Fruit fly (Drosophila melanogaster) whole organism, adult: ENCODE measurements around the gene CG17896.

Experiments used
- CG12768 ChIP-seq: fragments of 200-800 bp; sonication (Bioruptor generic); optimal IDR thresholded peaks from 2 replicates; lab custom pipeline; 2017; ENCODE audit warnings: missing biosample characterization, missing genetic modification characterization, mild to moderate bottlenecking, moderate library complexity, missing genetic modification reagents
- CG14711 ChIP-seq: fragments of 200-800 bp; sonication (Bioruptor generic); optimal IDR thresholded peaks from 2 replicates; lab custom pipeline; 2018; ENCODE audit warnings: missing biosample characterization, mild to moderate bottlenecking, missing genetic modification characterization, moderate library complexity
- CG1620 ChIP-seq: fragments of 200-800 bp; sonication (Bioruptor generic); optimal IDR thresholded peaks from 2 replicates; lab custom pipeline; 2016; ENCODE audit warnings: missing biosample characterization, missing genetic modification characterization
- CG33017 ChIP-seq: fragments of 200-800 bp; sonication (Bioruptor generic); optimal IDR thresholded peaks from 2 replicates; lab custom pipeline; 2018; ENCODE audit warnings: missing biosample characterization, mild to moderate bottlenecking, missing genetic modification characterization, moderate library complexity
- CG5204 ChIP-seq: fragments of 200-800 bp; sonication (Bioruptor generic); optimal IDR thresholded peaks from 2 replicates; lab custom pipeline; 2016; ENCODE audit warnings: missing biosample characterization, missing genetic modification characterization
- CG7101 ChIP-seq: fragments of 200-800 bp; sonication (Bioruptor generic); optimal IDR thresholded peaks from 2 replicates; lab custom pipeline; 2018; ENCODE audit warnings: missing biosample characterization, mild to moderate bottlenecking, missing genetic modification characterization, moderate library complexity
- Clk ChIP-seq: fragments of 200-800 bp; sonication (Bioruptor generic); optimal IDR thresholded peaks from 2 replicates; lab custom pipeline; 2017; ENCODE audit warnings: missing biosample characterization, missing genetic modification characterization
- Crg-1 ChIP-seq: fragments of 200-800 bp; sonication (Bioruptor generic); optimal IDR thresholded peaks from 2 replicates; lab custom pipeline; 2016; ENCODE audit warnings: missing biosample characterization, missing genetic modification characterization
- Hr96 ChIP-seq: fragments of 200-800 bp; sonication (Bioruptor generic); optimal IDR thresholded peaks from 2 replicates; lab custom pipeline; 2016; ENCODE audit warnings: missing biosample characterization, missing genetic modification characterization
- Mnt ChIP-seq: fragments of 200-800 bp; sonication (Bioruptor generic); optimal IDR thresholded peaks from 2 replicates; lab custom pipeline; 2016; ENCODE audit warnings: missing biosample characterization, mild to moderate bottlenecking, missing genetic modification characterization
- bab1 ChIP-seq: fragments of 200-800 bp; sonication (Bioruptor generic); optimal IDR thresholded peaks from 3 replicates; lab custom pipeline; 2019; ENCODE audit warnings: missing biosample characterization, mild to moderate bottlenecking, missing genetic modification characterization, moderate library complexity
- cic ChIP-seq: fragments of 200-800 bp; sonication (Bioruptor generic); optimal IDR thresholded peaks from 2 replicates; lab custom pipeline; 2017; ENCODE audit warnings: missing biosample characterization, mild to moderate bottlenecking, missing genetic modification characterization, moderate library complexity
- cnc ChIP-seq, 2 experiments: fragments of >200 bp; optimal IDR thresholded peaks; 2 replicates each; lab custom pipeline; 2017
- kay ChIP-seq: fragments of 200-800 bp; sonication (Bioruptor generic); peaks from one replicate; lab custom pipeline; 2016; ENCODE audit warnings: missing biosample characterization, missing genetic modification characterization, borderline replicate concordance
- ovo ChIP-seq: fragments of 200-800 bp; sonication (Bioruptor generic); optimal IDR thresholded peaks from 2 replicates; lab custom pipeline; 2016; ENCODE audit warnings: missing biosample characterization, missing genetic modification characterization
- pad ChIP-seq: fragments of 200-800 bp; sonication (Bioruptor generic); optimal IDR thresholded peaks from 3 replicates; lab custom pipeline; 2017; ENCODE audit warnings: missing biosample characterization, missing genetic modification characterization, mild to moderate bottlenecking, moderate library complexity, missing genetic modification reagents
- tj ChIP-seq: fragments of 200-800 bp; sonication (Bioruptor generic); optimal IDR thresholded peaks from 3 replicates; lab custom pipeline; 2017; ENCODE audit warnings: missing biosample characterization, mild to moderate bottlenecking, missing genetic modification characterization, moderate library complexity
- toe ChIP-seq: fragments of 200-800 bp; sonication (Bioruptor generic); optimal IDR thresholded peaks from 2 replicates; lab custom pipeline; 2016; ENCODE audit warnings: missing biosample characterization, missing genetic modification characterization

Gene CG17896

dm6 chrX:443981-444550 lies 49.2 kb downstream of the CG17896 start:
- TF ChIP-seq Crg-1 (GFP tag; lab: Kevin White, UChicago) (no peak), CG1620 (GFP tag; lab: Kevin White, UChicago) (no peak), pad (GFP tag; lab: Kevin White, UChicago) (no peak), toe (GFP tag; lab: Kevin White, UChicago) (no peak), kay (GFP tag; lab: Kevin White, UChicago) (no peak), CG7101 (tag; lab: Kevin White, UChicago) (no peak), cic (no peak), tj (no peak), Hr96 (GFP tag; lab: Kevin White, UChicago) (no peak), CG33017 (tag; lab: Kevin White, UChicago) (no peak), Mnt (no peak)

dm6 chrX:441295-441694 lies 52.0 kb downstream of the CG17896 start:
- TF ChIP-seq toe (GFP tag; lab: Kevin White, UChicago) (no peak), CG14711 (no peak), CG12768 (no peak), kay (GFP tag; lab: Kevin White, UChicago) (no peak), CG33017 (tag; lab: Kevin White, UChicago) (no peak), bab1 (no peak), Crg-1 (GFP tag; lab: Kevin White, UChicago) (no peak), cnc (optimal IDR thresholded peaks at IDR 0.05; lab: Kevin White, UChicago) (no peak), Clk (GFP tag; lab: Kevin White, UChicago) (no peak), ovo (no peak), CG1620 (GFP tag; lab: Kevin White, UChicago) (no peak), cic (no peak), Mnt (no peak), Hr96 (GFP tag; lab: Kevin White, UChicago) (no peak), pad (GFP tag; lab: Kevin White, UChicago) (no peak), CG5204 (GFP tag; lab: Kevin White, UChicago) (no peak)
